Fruit fly (Drosophila melanogaster) ovary, adult (tissue): ENCODE data around the gene Axs.

Source experiments
- CG17801 ChIP-seq: fragments of 200-800 bp; optimal IDR thresholded peaks from 2 replicates; lab custom pipeline; 2019; ENCODE audit warnings: missing biosample characterization, mild to moderate bottlenecking, missing genetic modification characterization, moderate library complexity; ENCODE audit not compliant: partially characterized antibody

The Axs gene

DNA sequence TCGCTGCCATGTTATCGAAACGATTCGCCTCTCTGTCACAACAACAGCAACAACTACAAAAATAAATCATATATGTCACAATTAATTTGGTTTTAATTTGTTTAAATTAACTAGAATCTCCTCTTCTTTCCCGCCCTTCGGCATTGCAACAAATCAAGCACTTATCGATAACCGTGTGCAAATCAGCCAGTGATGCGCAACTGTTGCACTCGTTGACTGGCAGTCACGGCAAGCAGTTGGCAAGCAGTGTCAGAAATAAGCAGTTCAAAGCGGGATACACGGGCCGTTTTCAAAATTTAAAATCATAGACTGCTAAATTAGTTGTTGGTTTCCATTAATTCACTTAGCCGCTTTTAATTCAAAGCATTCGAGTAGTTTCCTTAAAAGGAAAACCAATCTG is at the start of gene Axs:
Gene Axs, minus strand, starts transcription at position 131 of the 400 bp plus-strand sequence.
- TF ChIP-seq CG17801 (GFP tag; lab: Kevin White, UChicago), result no peak

DNA sequence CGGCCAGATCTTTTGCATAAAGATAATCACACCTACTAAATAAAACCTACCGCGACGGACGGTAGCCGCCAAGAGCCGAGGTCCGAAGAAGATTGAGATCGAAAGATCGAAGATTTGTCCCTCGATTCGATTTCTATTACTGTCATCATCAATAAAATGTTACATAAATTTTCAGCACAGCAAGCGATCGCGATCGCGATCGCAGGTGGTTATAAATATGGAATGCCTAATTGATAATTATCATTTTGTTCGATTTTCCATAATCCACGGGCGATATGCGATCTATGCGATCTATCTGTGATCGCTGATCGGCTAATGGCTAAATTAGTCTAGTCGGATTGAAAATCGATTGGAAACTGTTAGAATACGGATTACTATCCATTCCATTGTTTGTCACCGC is 49.5 kb upstream of the Axs start:
- TF ChIP-seq CG17801 (GFP tag; lab: Kevin White, UChicago), result no peak

dm6 chrX:16730791-16731190 is 47.1 kb upstream of the Axs start, which contains the start of gene TwdlX:
Gene TwdlX (plus strand): TSS chrX:16731091.
- TF ChIP-seq CG17801 (GFP tag; lab: Kevin White, UChicago), result no peak

dm6 chrX:16724544-16724943 is 40.8 kb upstream of the Axs start:
- TF ChIP-seq CG17801 (GFP tag; lab: Kevin White, UChicago), result peak; percentile 20

dm6 chrX:16723203-16724173 is 39.8 kb upstream of the Axs start:
- TF ChIP-seq CG17801 (GFP tag; lab: Kevin White, UChicago), result peak; percentile 38

- peak; percentile 9 for TF ChIP-seq CG17801 (GFP tag; lab: Kevin White, UChicago)
Measured at dm6 chrX:16721168-16721567, 37.5 kb upstream of the Axs start, which contains the start of the genes CG32572 and CG34325. Gene CG32572 (plus strand): TSS chrX:16721183. Gene CG34325 (minus strand): TSS chrX:16721411.

dm6 chrX:16718169-16718723 is 34.6 kb upstream of the Axs start:
- peak; percentile 70 for TF ChIP-seq CG17801 (GFP tag; lab: Kevin White, UChicago)

dm6 chrX:16716649-16717048 is 33.0 kb upstream of the Axs start:
- no peak for TF ChIP-seq CG17801 (GFP tag; lab: Kevin White, UChicago)

DNA sequence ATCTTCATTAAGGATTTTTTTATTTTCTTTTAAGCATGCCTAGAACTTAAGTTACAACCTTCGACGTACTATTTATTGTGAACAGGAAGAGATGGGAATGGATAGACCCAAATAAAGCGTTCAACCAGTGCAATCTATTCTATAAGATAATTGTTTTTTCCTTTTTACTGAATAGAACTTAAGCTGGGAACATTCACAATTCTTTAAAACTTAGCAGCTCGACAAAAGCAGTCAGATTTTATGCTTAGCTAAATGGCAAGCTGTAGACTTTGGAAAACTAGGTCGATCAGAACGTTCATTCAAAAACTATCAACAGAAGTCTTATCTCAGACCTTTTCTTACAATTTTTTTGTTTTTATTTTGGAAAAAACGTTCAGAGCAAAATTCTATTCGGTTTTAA is 27.3 kb upstream of the Axs start, which contains the start of gene CG13008:
Gene CG13008, plus strand, starts transcription at position 301 of the 400 bp plus-strand sequence.
- no peak for TF ChIP-seq CG17801 (GFP tag; lab: Kevin White, UChicago)

DNA sequence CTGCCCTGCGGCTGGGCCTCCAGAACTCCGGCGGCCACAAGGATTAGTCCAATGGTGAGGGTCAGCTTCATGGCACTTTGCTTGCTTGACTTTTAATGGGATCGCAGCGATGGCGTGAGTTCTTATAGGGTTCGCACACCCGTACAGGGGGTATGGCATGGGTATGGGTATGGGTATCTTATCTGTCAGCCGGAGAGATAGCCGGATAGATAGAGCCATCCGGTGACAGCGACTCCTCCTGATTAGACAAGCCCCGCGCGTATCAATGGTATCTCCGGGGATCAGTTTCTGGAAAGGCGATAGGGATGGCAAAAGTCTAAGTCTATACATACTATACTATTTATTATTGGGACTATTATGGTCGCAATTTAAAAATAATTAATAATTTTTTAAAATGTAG is 23.1 kb upstream of the Axs start, which contains the start of gene CG9672:
Gene CG9672, minus strand, starts transcription at position 101 of the 400 bp plus-strand sequence.
- TF ChIP-seq CG17801 (GFP tag; lab: Kevin White, UChicago), result no peak

DNA sequence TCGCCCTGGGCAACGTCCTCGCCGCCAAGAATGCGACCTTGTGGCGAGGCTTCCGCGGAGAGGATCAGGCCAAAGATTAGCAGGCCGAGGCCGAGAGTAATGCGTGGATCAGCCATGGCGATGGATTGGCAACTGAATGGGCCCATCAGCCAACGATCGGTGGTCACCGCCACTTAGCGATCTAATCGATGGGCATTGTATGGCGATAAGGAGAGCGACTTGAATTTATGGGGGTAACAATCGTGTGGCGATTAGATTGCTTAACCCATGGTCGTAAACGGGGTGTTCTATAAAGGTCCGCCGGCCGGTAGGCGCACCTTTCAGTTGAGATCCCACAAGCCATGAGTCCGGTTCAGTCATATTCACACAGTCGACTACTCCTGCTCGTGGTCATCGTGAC is 20.1 kb upstream of the Axs start, which contains the start of the genes CG9673 and CG4653:
Gene CG9673, minus strand, starts transcription at position 138 of the 400 bp plus-strand sequence.
Gene CG4653, plus strand, starts transcription at position 335 of the 400 bp plus-strand sequence.
- no peak for TF ChIP-seq CG17801 (GFP tag; lab: Kevin White, UChicago)

dm6 chrX:16701941-16702340 is 18.2 kb upstream of the Axs start, which contains the start of gene sphe:
Gene sphe (minus strand): TSS chrX:16701972.
- no peak for TF ChIP-seq CG17801 (GFP tag; lab: Kevin White, UChicago)

DNA sequence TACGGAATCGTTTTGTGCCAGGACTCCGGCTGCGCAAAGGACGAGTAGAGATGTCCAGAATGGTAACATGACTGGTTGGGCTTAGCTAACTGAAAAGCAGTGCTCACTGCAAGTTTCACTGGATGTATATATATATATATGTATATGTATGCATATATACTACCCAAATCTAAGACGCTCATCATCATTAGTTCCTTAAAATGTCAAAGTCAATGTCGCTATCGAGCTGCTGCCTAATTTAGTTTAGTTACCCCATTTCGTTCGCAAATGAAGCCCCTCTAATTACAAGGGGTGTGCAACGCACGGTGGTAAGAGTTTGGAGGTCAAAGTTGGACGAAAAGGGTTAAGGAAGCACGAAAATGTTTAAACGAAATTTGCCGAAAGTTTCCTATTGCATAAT is 16.4 kb upstream of the Axs start, which contains the start of gene CG9676:
Gene CG9676, minus strand, starts transcription at position 101 of the 400 bp plus-strand sequence.
- no peak for TF ChIP-seq CG17801 (GFP tag; lab: Kevin White, UChicago)

dm6 chrX:16697882-16698571 is 14.3 kb upstream of the Axs start:
- TF ChIP-seq CG17801 (GFP tag; lab: Kevin White, UChicago), result no peak
